Fruit fly (Drosophila melanogaster) whole organism, wandering third instar larva: ENCODE results near the gene CG10019.

Experiments
- Abd-B ChIP-seq: fragments of >200 bp; optimal IDR thresholded peaks from 2 replicates; lab custom pipeline; 2017; ENCODE audit warnings: missing biosample characterization, missing genetic modification characterization
- CG32264 ChIP-seq: fragments of 200-800 bp; sonication (Bioruptor generic); optimal IDR thresholded peaks from 2 replicates; lab custom pipeline; 2016; ENCODE audit warnings: missing biosample characterization, missing genetic modification characterization
- CG9705 ChIP-seq: fragments of 200-800 bp; sonication (Bioruptor generic); optimal IDR thresholded peaks from 2 replicates; lab custom pipeline; 2018; ENCODE audit warnings: missing biosample characterization, mild to moderate bottlenecking, missing genetic modification characterization
- CrebA ChIP-seq: fragments of 200-800 bp; sonication (Bioruptor generic); optimal IDR thresholded peaks from 2 replicates; lab custom pipeline; 2016; ENCODE audit warnings: missing biosample characterization, mild to moderate bottlenecking, missing genetic modification characterization, borderline replicate concordance
- Dfd ChIP-seq: fragments of >200 bp; optimal IDR thresholded peaks from 2 replicates; lab custom pipeline; 2017; ENCODE audit warnings: missing biosample characterization, missing genetic modification characterization
- Dif ChIP-seq: fragments of 200-275, 200-300 bp; sonication (Bioruptor generic); optimal IDR thresholded peaks from 2 replicates; lab custom pipeline; 2018; ENCODE audit warnings: missing biosample characterization, missing genetic modification characterization; ENCODE audit not compliant: partially characterized antibody
- GATAd ChIP-seq: sonication (Bioruptor generic); optimal IDR thresholded peaks from 2 replicates; lab custom pipeline; 2016; ENCODE audit warnings: missing biosample characterization, missing genetic modification characterization
- HLH106 ChIP-seq: fragments of 200-800 bp; optimal IDR thresholded peaks from 3 replicates; lab custom pipeline; 2019; ENCODE audit warnings: missing biosample characterization, mild to moderate bottlenecking, missing genetic modification characterization, moderate library complexity
- Hnf4 ChIP-seq: fragments of 200-800 bp; sonication (Bioruptor generic); optimal IDR thresholded peaks from 2 replicates; lab custom pipeline; 2016; ENCODE audit warnings: missing biosample characterization, mild to moderate bottlenecking, missing genetic modification characterization
- Hr78 ChIP-seq: fragments of >200 bp; optimal IDR thresholded peaks from 2 replicates; lab custom pipeline; 2017; ENCODE audit warnings: missing biosample characterization, missing genetic modification characterization
- Hr83 ChIP-seq: fragments of 200-300 bp; sonication (Bioruptor generic); optimal IDR thresholded peaks from 2 replicates; lab custom pipeline; 2016; ENCODE audit warnings: missing biosample characterization, mild to moderate bottlenecking, missing genetic modification characterization, moderate library complexity; ENCODE audit not compliant: poor library complexity, severe bottlenecking
- Jra ChIP-seq: sonication (Bioruptor generic); optimal IDR thresholded peaks from 2 replicates; lab custom pipeline; 2016; ENCODE audit warnings: missing biosample characterization, missing genetic modification characterization
- Mio ChIP-seq: sonication (Bioruptor generic); optimal IDR thresholded peaks from 2 replicates; lab custom pipeline; 2016; ENCODE audit warnings: missing biosample characterization, missing genetic modification characterization
- Myc ChIP-seq: fragments of >200 bp; optimal IDR thresholded peaks from 2 replicates; lab custom pipeline; 2017
- N ChIP-seq: fragments of >200 bp; optimal IDR thresholded peaks from 2 replicates; lab custom pipeline; 2018; ENCODE audit warnings: missing biosample characterization, missing external identifiers, missing genetic modification characterization
- OdsH ChIP-seq: fragments of 200-800 bp; sonication (Bioruptor generic); optimal IDR thresholded peaks from 2 replicates; lab custom pipeline; 2016; ENCODE audit warnings: missing biosample characterization, mild to moderate bottlenecking, missing genetic modification characterization
- Rel ChIP-seq, 2 experiments: fragments of 200-800 bp; sonication (Bioruptor generic) in 1 of 2; optimal IDR thresholded peaks; 2 replicates in 1 of 2; 3 replicates in 1 of 2; lab custom pipeline; 2016 to 2019; ENCODE audit warnings: mild to moderate bottlenecking in 2 of 2, missing biosample characterization in 2 of 2, missing genetic modification characterization in 2 of 2, moderate library complexity in 1 of 2
- Sp1 ChIP-seq: fragments of 200-800 bp; sonication (Bioruptor generic); optimal IDR thresholded peaks from 3 replicates; lab custom pipeline; 2019; ENCODE audit warnings: missing biosample characterization, mild to moderate bottlenecking, missing genetic modification characterization, moderate library complexity
- Vsx2 ChIP-seq: fragments of 200-300, 225-300 bp; sonication (Bioruptor generic); optimal IDR thresholded peaks from 2 replicates; lab custom pipeline; 2018; ENCODE audit warnings: missing biosample characterization, missing genetic modification characterization; ENCODE audit not compliant: partially characterized antibody
- br ChIP-seq: fragments of 200-800 bp; sonication (Bioruptor generic); optimal IDR thresholded peaks from 2 replicates; lab custom pipeline; 2016; ENCODE audit warnings: missing biosample characterization, missing genetic modification characterization
- brk ChIP-seq: fragments of 200-800 bp; sonication (Bioruptor generic); optimal IDR thresholded peaks from 2 replicates; lab custom pipeline; 2016; ENCODE audit warnings: missing biosample characterization, mild to moderate bottlenecking, missing genetic modification characterization
- dl ChIP-seq, 2 experiments: fragments of 175-275, 200-275 bp in 1 of 2; fragments of 200-275 bp in 1 of 2; sonication (Bioruptor generic); optimal IDR thresholded peaks; lab custom pipeline; 2018; ENCODE audit warnings: mild to moderate bottlenecking in 2 of 2, missing biosample characterization in 2 of 2, missing genetic modification characterization in 2 of 2, moderate library complexity in 2 of 2; ENCODE audit not compliant: partially characterized antibody in 2 of 2, insufficient read depth in 1 of 2
- dmrt93B ChIP-seq: fragments of 200-800 bp; sonication (Bioruptor generic); optimal IDR thresholded peaks from 2 replicates; lab custom pipeline; 2018; ENCODE audit warnings: missing biosample characterization, mild to moderate bottlenecking, missing genetic modification characterization
- dsf ChIP-seq: sonication (Bioruptor generic); optimal IDR thresholded peaks from 2 replicates; lab custom pipeline; 2016; ENCODE audit warnings: missing biosample characterization, missing genetic modification characterization, borderline replicate concordance
- ey ChIP-seq: fragments of 200-800 bp; sonication (Bioruptor generic); optimal IDR thresholded peaks from 2 replicates; lab custom pipeline; 2016; ENCODE audit warnings: missing biosample characterization, missing genetic modification characterization
- foxo ChIP-seq, 2 experiments: fragments of 200-800 bp; sonication (Bioruptor generic); optimal IDR thresholded peaks; 2 replicates in 1 of 2; 3 replicates in 1 of 2; lab custom pipeline; 2016 to 2017; ENCODE audit warnings: missing biosample characterization in 2 of 2, missing genetic modification characterization in 2 of 2
- fru ChIP-seq: fragments of 200-800 bp; sonication (Bioruptor generic); optimal IDR thresholded peaks from 3 replicates; lab custom pipeline; 2016; ENCODE audit warnings: missing biosample characterization, mild to moderate bottlenecking, missing genetic modification characterization
- h ChIP-seq: fragments of 200-800 bp; sonication (Bioruptor generic); optimal IDR thresholded peaks from 3 replicates; lab custom pipeline; 2016; ENCODE audit warnings: missing biosample characterization, mild to moderate bottlenecking, missing genetic modification characterization
- jim ChIP-seq: fragments of 175-275, 200-325 bp; sonication (Bioruptor generic); optimal IDR thresholded peaks from 2 replicates; lab custom pipeline; 2016; ENCODE audit warnings: missing biosample characterization, mild to moderate bottlenecking, missing genetic modification characterization
- lola ChIP-seq: fragments of >200 bp; optimal IDR thresholded peaks from 2 replicates; lab custom pipeline; 2017; ENCODE audit warnings: missing biosample characterization, missing genetic modification characterization
- pan ChIP-seq: fragments of >200 bp; optimal IDR thresholded peaks from 2 replicates; lab custom pipeline; 2017
- psq ChIP-seq: fragments of 200-800 bp; sonication (Bioruptor generic); optimal IDR thresholded peaks from 3 replicates; lab custom pipeline; 2017; ENCODE audit warnings: missing biosample characterization, mild to moderate bottlenecking, missing genetic modification characterization, moderate library complexity
- rgr ChIP-seq: fragments of 200-800 bp; sonication (Bioruptor generic); optimal IDR thresholded peaks from 3 replicates; lab custom pipeline; 2016; ENCODE audit warnings: missing biosample characterization, mild to moderate bottlenecking, missing genetic modification characterization
- sage ChIP-seq: fragments of 200-800 bp; sonication (Bioruptor generic); optimal IDR thresholded peaks from 2 replicates; lab custom pipeline; 2016; ENCODE audit warnings: missing biosample characterization, mild to moderate bottlenecking, missing genetic modification characterization
- sv ChIP-seq: fragments of 200-800 bp; sonication (Bioruptor generic); optimal IDR thresholded peaks from 3 replicates; lab custom pipeline; 2016; ENCODE audit warnings: missing biosample characterization, missing genetic modification characterization
- tai ChIP-seq: sonication (Bioruptor generic); optimal IDR thresholded peaks from 2 replicates; lab custom pipeline; 2016; ENCODE audit warnings: missing biosample characterization, missing genetic modification characterization
- usp ChIP-seq: fragments of >200 bp; optimal IDR thresholded peaks from 2 replicates; lab custom pipeline; 2017; ENCODE audit warnings: missing biosample characterization, missing genetic modification characterization
- woc ChIP-seq: sonication (Bioruptor generic); optimal IDR thresholded peaks from 2 replicates; lab custom pipeline; 2016; ENCODE audit warnings: missing biosample characterization, mild to moderate bottlenecking, missing genetic modification characterization

The CG10019 gene

DNA sequence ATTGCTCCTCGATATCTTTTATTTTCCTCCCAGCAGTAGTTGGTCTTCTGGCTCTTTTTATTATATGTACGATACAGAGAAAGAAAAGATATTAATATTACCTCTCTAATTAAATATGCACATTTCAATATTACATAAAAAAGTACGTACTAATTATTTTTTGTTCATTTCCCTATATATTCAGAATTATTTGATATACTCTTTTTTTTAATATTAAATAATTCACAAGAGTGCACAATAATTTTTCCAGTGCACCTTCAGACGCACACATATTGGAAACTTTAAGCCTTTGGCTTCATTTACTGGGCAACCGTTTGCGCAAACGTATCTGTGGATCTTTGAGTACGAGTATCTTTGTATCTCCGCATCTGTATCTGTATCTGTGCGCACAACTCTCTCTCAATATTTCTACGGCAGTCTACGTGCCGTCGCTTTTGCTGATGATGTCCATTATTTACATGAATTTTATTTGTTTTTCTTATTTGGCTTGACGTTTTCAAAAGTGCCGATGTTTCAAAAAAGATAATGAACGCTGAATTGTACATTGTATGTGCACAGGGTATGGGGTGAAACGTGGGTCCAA lies 46.4 kb downstream of the CG10019 start:
- TF ChIP-seq Hnf4 (GFP tag; lab: Kevin White, UChicago): peak; percentile 60
- TF ChIP-seq woc (GFP tag; lab: Kevin White, UChicago): peak; percentile 17
- peak; percentile 64 for TF ChIP-seq dmrt93B (GFP tag; lab: Kevin White, UChicago)
- peak; percentile 87 for TF ChIP-seq psq (GFP tag; lab: Kevin White, UChicago)
- no peak for TF ChIP-seq Mio
- no peak for TF ChIP-seq CrebA
- TF ChIP-seq Jra (GFP tag; lab: Kevin White, UChicago): no peak
- TF ChIP-seq rgr: peak; percentile 83
- TF ChIP-seq Dfd (GFP tag; lab: Kevin White, UChicago): no peak
- TF ChIP-seq GATAd: no peak
- peak; percentile 50 for TF ChIP-seq ey (GFP tag; lab: Kevin White, UChicago)
- TF ChIP-seq Sp1 (GFP tag; lab: Kevin White, UChicago): peak; percentile 96
- TF ChIP-seq Vsx2 (GFP tag; lab: Kevin White, UChicago): no peak
- TF ChIP-seq jim (GFP tag; lab: Kevin White, UChicago): no peak
- peak; percentile 54 for TF ChIP-seq dsf
- no peak for TF ChIP-seq lola (GFP tag; lab: Kevin White, UChicago)
- peak; percentile 35 for TF ChIP-seq br (GFP tag; lab: Kevin White, UChicago)
- no peak for TF ChIP-seq dl (GFP tag; optimal IDR thresholded peaks at IDR 0.05; lab: Kevin White, UChicago; ENCODE audit: insufficient read depth in 1 of 2, partially characterized antibody in 2 of 2)
- peak; percentile 73 for TF ChIP-seq CG9705 (GFP tag; lab: Kevin White, UChicago)
- no peak for TF ChIP-seq Abd-B
- TF ChIP-seq h (GFP tag; lab: Kevin White, UChicago): peak; percentile 77
- peak; percentile 73 for TF ChIP-seq Hr83 (GFP tag; lab: Kevin White, UChicago)
- TF ChIP-seq HLH106 (tag; lab: Kevin White, UChicago): peak; percentile 94
- TF ChIP-seq sv (GFP tag; lab: Kevin White, UChicago): peak; percentile 63
- peak; percentile 84 for TF ChIP-seq brk (GFP tag; lab: Kevin White, UChicago)
- TF ChIP-seq CG32264 (GFP tag; lab: Kevin White, UChicago): no peak
- TF ChIP-seq tai (GFP tag; lab: Kevin White, UChicago): peak; percentile 58
- peak; percentile 85 for TF ChIP-seq fru (GFP tag; lab: Kevin White, UChicago)
- TF ChIP-seq Dif: no peak
- no peak for TF ChIP-seq Myc (lab: Kevin White, UChicago)
- TF ChIP-seq N: no peak
- TF ChIP-seq foxo (GFP tag; optimal IDR thresholded peaks at IDR 0.05; lab: Kevin White, UChicago): peak in 1 of 2 experiments; percentile 91
- no peak for TF ChIP-seq Rel (GFP tag; optimal IDR thresholded peaks at IDR 0.05; lab: Kevin White, UChicago)
- TF ChIP-seq Rel (tag; optimal IDR thresholded peaks at IDR 0.05; lab: Kevin White, UChicago): peak; percentile 80
- peak; percentile 38 for TF ChIP-seq sage
- no peak for TF ChIP-seq pan (lab: Kevin White, UChicago)
- no peak for TF ChIP-seq Hr78 (GFP tag; lab: Kevin White, UChicago)
- peak; percentile 88 for TF ChIP-seq OdsH
- TF ChIP-seq usp (GFP tag; lab: Kevin White, UChicago): no peak
- TF ChIP-seq, all 38 proteins: peak for 21

dm6 chr2L:3777485-3777884 lies 47.2 kb downstream of the CG10019 start:
- TF ChIP-seq Hr83 (GFP tag; lab: Kevin White, UChicago): no peak
- TF ChIP-seq Myc (lab: Kevin White, UChicago): no peak
- no peak for TF ChIP-seq woc (GFP tag; lab: Kevin White, UChicago)
- no peak for TF ChIP-seq pan (lab: Kevin White, UChicago)
- TF ChIP-seq Jra (GFP tag; lab: Kevin White, UChicago): no peak
